Fruit fly (Drosophila melanogaster) whole organism, embryonic: ENCODE data around the gene Ser.

Source experiments
- Ada2b ChIP-seq: fragments of 200-800 bp; sonication (Bioruptor generic); IDR thresholded peaks from 2 replicates; pipeline ENCODE4 v1.3.6; 2022; ENCODE audit warnings: missing biosample characterization, missing genetic modification characterization
- Aef1 ChIP-seq: fragments of 200-800 bp; sonication (Bioruptor generic); IDR thresholded peaks from 3 replicates; pipeline ENCODE4 v1.3.6; 2022; ENCODE audit warnings: missing biosample characterization, missing genetic modification characterization
- BEAF-32 ChIP-seq: fragments of 200-800 bp; sonication (Bioruptor generic); optimal IDR thresholded peaks from 3 replicates; lab custom pipeline; 2017; ENCODE audit warnings: missing biosample characterization, missing genetic modification characterization, mild to moderate bottlenecking, moderate library complexity, missing genetic modification reagents
- CG11093 ChIP-seq: fragments of 200-800 bp; sonication (Bioruptor generic); IDR thresholded peaks from 3 replicates; pipeline ENCODE4 v1.3.6; 2022; ENCODE audit warnings: missing biosample characterization, missing genetic modification characterization
- CG12769 ChIP-seq: fragments of 200-800 bp; sonication (Bioruptor generic); optimal IDR thresholded peaks from 2 replicates; lab custom pipeline; 2019; ENCODE audit warnings: missing biosample characterization, mild to moderate bottlenecking, missing genetic modification characterization, moderate library complexity
- CG1529 ChIP-seq: fragments of 200-800 bp; sonication (Bioruptor generic); optimal IDR thresholded peaks from 3 replicates; lab custom pipeline; 2018; ENCODE audit warnings: missing biosample characterization, missing genetic modification characterization
- CG17328 ChIP-seq: fragments of 200-800 bp; sonication (Bioruptor generic); IDR thresholded peaks from 2 replicates; pipeline ENCODE4 v1.3.6; 2022; ENCODE audit warnings: missing biosample characterization, missing genetic modification characterization
- CG2129 ChIP-seq: fragments of 200-800 bp; sonication (Bioruptor generic); IDR thresholded peaks from 2 replicates; pipeline ENCODE4 v1.3.6; 2022; ENCODE audit warnings: missing biosample characterization, missing genetic modification characterization; ENCODE audit not compliant: partially characterized antibody
- CG2678 ChIP-seq: fragments of 200-800 bp; sonication (Bioruptor generic); optimal IDR thresholded peaks from 3 replicates; lab custom pipeline; 2019; ENCODE audit warnings: missing biosample characterization, mild to moderate bottlenecking, missing genetic modification characterization, moderate library complexity
- CG30431 ChIP-seq: fragments of 200-800 bp; sonication (Bioruptor generic); optimal IDR thresholded peaks from 2 replicates; lab custom pipeline; 2017; ENCODE audit warnings: missing biosample characterization, missing genetic modification characterization
- CG32767 ChIP-seq: fragments of 200-800 bp; sonication (Bioruptor generic); IDR thresholded peaks from 2 replicates; pipeline ENCODE4 v1.3.6; 2022; ENCODE audit warnings: missing biosample characterization, missing genetic modification characterization
- CG3281 ChIP-seq: fragments of 200-800 bp; sonication (Bioruptor generic); optimal IDR thresholded peaks from 3 replicates; lab custom pipeline; 2017; ENCODE audit warnings: missing biosample characterization, mild to moderate bottlenecking, missing genetic modification characterization
- CG34422 ChIP-seq: fragments of 200-800 bp; sonication (Bioruptor generic); IDR thresholded peaks from 3 replicates; pipeline ENCODE4 v1.3.6; 2022; ENCODE audit warnings: missing biosample characterization, missing genetic modification characterization
- CG7271 ChIP-seq: fragments of 200-800 bp; sonication (Bioruptor generic); optimal IDR thresholded peaks from 2 replicates; lab custom pipeline; 2018; ENCODE audit warnings: missing biosample characterization, mild to moderate bottlenecking, missing genetic modification characterization, moderate library complexity
- CG9215 ChIP-seq: fragments of 200-800 bp; sonication (Bioruptor generic); IDR thresholded peaks from 2 replicates; pipeline ENCODE4 v1.3.6; 2022; ENCODE audit warnings: missing biosample characterization, missing genetic modification characterization
- CG9437 ChIP-seq: fragments of 200-800 bp; sonication (Bioruptor generic); optimal IDR thresholded peaks from 2 replicates; lab custom pipeline; 2018; ENCODE audit warnings: missing biosample characterization, mild to moderate bottlenecking, missing genetic modification characterization
- Deaf1 ChIP-seq: fragments of 200-800 bp; optimal IDR thresholded peaks from 3 replicates; lab custom pipeline; 2019; ENCODE audit warnings: missing biosample characterization, mild to moderate bottlenecking, missing genetic modification characterization, moderate library complexity
- Dll ChIP-seq: fragments of 200-800 bp; sonication (Bioruptor generic); IDR thresholded peaks from 4 replicates; pipeline ENCODE4 v1.3.6; 2022; ENCODE audit warnings: missing biosample characterization, missing genetic modification characterization; ENCODE audit not compliant: partially characterized antibody
- Dref ChIP-seq: fragments of 200-800 bp; sonication (Bioruptor generic); IDR thresholded peaks from 2 replicates; pipeline ENCODE4 v1.3.6; 2022; ENCODE audit warnings: missing biosample characterization, missing genetic modification characterization
- E2f1 ChIP-seq: fragments of 200-800 bp; sonication (Bioruptor generic); IDR thresholded peaks from 2 replicates; pipeline ENCODE4 v1.3.6; 2022; ENCODE audit warnings: missing biosample characterization, missing genetic modification characterization
- HLHmδ ChIP-seq: fragments of 200-800 bp; sonication (Bioruptor generic); optimal IDR thresholded peaks from 2 replicates; lab custom pipeline; 2018; ENCODE audit warnings: missing biosample characterization, mild to moderate bottlenecking, missing genetic modification characterization, moderate library complexity
- Lim3 ChIP-seq: fragments of 200-800 bp; sonication (Bioruptor generic); IDR thresholded peaks from 2 replicates; pipeline ENCODE4 v1.3.6; 2022; ENCODE audit warnings: missing biosample characterization, missing genetic modification characterization
- MESR4 ChIP-seq: fragments of 200-800 bp; sonication (Bioruptor generic); optimal IDR thresholded peaks from 2 replicates; lab custom pipeline; 2018; ENCODE audit warnings: missing biosample characterization, mild to moderate bottlenecking, missing genetic modification characterization, moderate library complexity
- Mad ChIP-seq: fragments of 200-800 bp; sonication (Bioruptor generic); optimal IDR thresholded peaks from 2 replicates; lab custom pipeline; 2016; ENCODE audit warnings: missing biosample characterization, missing genetic modification characterization
- Max ChIP-seq: fragments of 200-800 bp; sonication (Bioruptor generic); optimal IDR thresholded peaks from 2 replicates; lab custom pipeline; 2016; ENCODE audit warnings: missing biosample characterization, mild to moderate bottlenecking, missing genetic modification characterization
- Myb ChIP-seq: fragments of 200-800 bp; sonication (Bioruptor generic); optimal IDR thresholded peaks from 2 replicates; lab custom pipeline; 2016; ENCODE audit warnings: missing biosample characterization, missing genetic modification characterization
- Spps ChIP-seq: fragments of 200-800 bp; sonication (Bioruptor generic); optimal IDR thresholded peaks from 2 replicates; lab custom pipeline; 2018; ENCODE audit warnings: missing biosample characterization, mild to moderate bottlenecking, missing genetic modification characterization
- Trl ChIP-seq, 3 experiments: fragments of >200 bp in 2 of 3; fragments of 200-800 bp in 1 of 3; sonication (Bioruptor generic) in 1 of 3; optimal IDR thresholded peaks; 2 replicates in 1 of 3; 3 replicates in 2 of 3; lab custom pipeline; 2016 to 2017; ENCODE audit warnings: missing biosample characterization in 1 of 3, missing genetic modification characterization in 1 of 3
- Vsx1 ChIP-seq: fragments of 200-800 bp; sonication (Bioruptor generic); optimal IDR thresholded peaks from 2 replicates; lab custom pipeline; 2017; ENCODE audit warnings: missing biosample characterization, mild to moderate bottlenecking, missing genetic modification characterization, missing genetic modification reagents
- aop ChIP-seq: fragments of 200-800 bp; sonication (Bioruptor generic); IDR thresholded peaks from 2 replicates; pipeline ENCODE4 v1.3.6; 2022; ENCODE audit warnings: missing biosample characterization, missing genetic modification characterization
- ara ChIP-seq: fragments of 200-800 bp; sonication (Bioruptor generic); IDR thresholded peaks from 2 replicates; pipeline ENCODE4 v1.3.6; 2022; ENCODE audit warnings: missing biosample characterization, missing genetic modification characterization
- dysf ChIP-seq: fragments of 200-800 bp; sonication (Bioruptor generic); IDR thresholded peaks from 3 replicates; pipeline ENCODE4 v1.3.6; 2022; ENCODE audit warnings: missing biosample characterization, missing genetic modification characterization
- ems ChIP-seq: fragments of 200-800 bp; sonication (Bioruptor generic); optimal IDR thresholded peaks from 3 replicates; lab custom pipeline; 2016; ENCODE audit warnings: missing biosample characterization, missing genetic modification characterization
- fru ChIP-seq: fragments of >200 bp; optimal IDR thresholded peaks from 2 replicates; lab custom pipeline; 2017
- grau ChIP-seq: fragments of 200-800 bp; optimal IDR thresholded peaks from 3 replicates; lab custom pipeline; 2019; ENCODE audit warnings: missing biosample characterization, mild to moderate bottlenecking, missing genetic modification characterization, moderate library complexity
- hb ChIP-seq: fragments of 200-800 bp; sonication (Bioruptor generic); IDR thresholded peaks from 3 replicates; pipeline ENCODE4 v1.3.6; 2022; ENCODE audit warnings: missing biosample characterization, missing genetic modification characterization; ENCODE audit not compliant: partially characterized antibody
- jing ChIP-seq: fragments of 200-800 bp; sonication (Bioruptor generic); optimal IDR thresholded peaks from 2 replicates; lab custom pipeline; 2018; ENCODE audit warnings: missing biosample characterization, mild to moderate bottlenecking, missing genetic modification characterization
- lab ChIP-seq: fragments of 200-800 bp; sonication (Bioruptor generic); optimal IDR thresholded peaks from 3 replicates; lab custom pipeline; 2017; ENCODE audit warnings: missing biosample characterization, missing genetic modification characterization, mild to moderate bottlenecking, moderate library complexity, missing genetic modification reagents
- mam ChIP-seq: fragments of 200-800 bp; sonication (Bioruptor generic); optimal IDR thresholded peaks from 3 replicates; lab custom pipeline; 2016; ENCODE audit warnings: missing biosample characterization, missing genetic modification characterization
- nerfin-2 ChIP-seq: fragments of 200-800 bp; sonication (Bioruptor generic); IDR thresholded peaks from 2 replicates; pipeline ENCODE4 v1.3.6; 2022; ENCODE audit warnings: missing biosample characterization, missing genetic modification characterization; ENCODE audit not compliant: partially characterized antibody
- pan ChIP-seq, 4 experiments: fragments of >200 bp in 3 of 4; fragments of 200-800 bp in 1 of 4; sonication (Bioruptor generic) in 1 of 4; optimal IDR thresholded peaks in 3 of 4; IDR thresholded peaks in 1 of 4; 2 replicates each; pipeline versions ENCODE4 v1.3.6 to Lab custom; 2017 to 2022; ENCODE audit warnings: missing biosample characterization in 2 of 4, missing genetic modification characterization in 2 of 4, mixed read lengths in 1 of 4
- pzg ChIP-seq: fragments of 200-800 bp; sonication (Bioruptor generic); optimal IDR thresholded peaks from 3 replicates; lab custom pipeline; 2018; ENCODE audit warnings: missing biosample characterization, mild to moderate bottlenecking, missing genetic modification characterization, moderate library complexity
- schlank ChIP-seq: fragments of 200-800 bp; sonication (Bioruptor generic); optimal IDR thresholded peaks from 2 replicates; lab custom pipeline; 2018; ENCODE audit warnings: missing biosample characterization, mild to moderate bottlenecking, missing genetic modification characterization
- sim ChIP-seq: fragments of 200-800 bp; sonication (Bioruptor generic); IDR thresholded peaks from 2 replicates; pipeline ENCODE4 v1.3.6; 2022; ENCODE audit warnings: missing biosample characterization, missing genetic modification characterization
- sisA ChIP-seq: fragments of 200-800 bp; sonication (Bioruptor generic); IDR thresholded peaks from 2 replicates; pipeline ENCODE4 v1.3.6; 2022; ENCODE audit warnings: missing biosample characterization, missing genetic modification characterization
- slou ChIP-seq: fragments of 200-800 bp; sonication (Bioruptor generic); optimal IDR thresholded peaks from 3 replicates; lab custom pipeline; 2016; ENCODE audit warnings: missing biosample characterization, missing genetic modification characterization
- sna ChIP-seq: fragments of 200-800 bp; sonication (Bioruptor generic); IDR thresholded peaks from 2 replicates; pipeline ENCODE4 v1.3.6; 2022; ENCODE audit warnings: missing biosample characterization, missing genetic modification characterization; ENCODE audit not compliant: partially characterized antibody
- sob ChIP-seq: fragments of 200-800 bp; sonication (Bioruptor generic); IDR thresholded peaks from 2 replicates; pipeline ENCODE4 v1.3.6; 2022; ENCODE audit warnings: missing biosample characterization, missing genetic modification characterization
- ttk ChIP-seq: fragments of 200-800 bp; sonication (Bioruptor generic); IDR thresholded peaks from 2 replicates; pipeline ENCODE4 v2.1.2; 2022; ENCODE audit warnings: missing biosample characterization, missing genetic modification characterization
- yki ChIP-seq: fragments of >200 bp; optimal IDR thresholded peaks from 3 replicates; lab custom pipeline; 2018

Gene Ser

dm6 chr3R:27208724-27209343, 14.8 kb upstream of the Ser start (continued):
- no peak for TF ChIP-seq sna
- TF ChIP-seq CG3281 (GFP tag; lab: Kevin White, UChicago): no peak
- TF ChIP-seq hb: no peak
- peak; percentile 33 for TF ChIP-seq schlank (tag; lab: Kevin White, UChicago)
- no peak for TF ChIP-seq CG9215 (GFP tag; lab: Robert Waterston, UW)
- TF ChIP-seq Trl (optimal IDR thresholded peaks at IDR 0.05; lab: Kevin White, UChicago): no peak
- peak; percentile 58 for TF ChIP-seq Trl (GFP tag; optimal IDR thresholded peaks at IDR 0.05; lab: Kevin White, UChicago)
- no peak for TF ChIP-seq CG9437 (GFP tag; lab: Kevin White, UChicago)
- no peak for TF ChIP-seq pzg (GFP tag; lab: Kevin White, UChicago)
- no peak for TF ChIP-seq ttk (GFP tag; lab: Robert Waterston, UW)
- no peak for TF ChIP-seq CG32767 (GFP tag; lab: Robert Waterston, UW)
- no peak for TF ChIP-seq yki
- no peak for TF ChIP-seq mam
- TF ChIP-seq Dll (GFP tag; lab: Robert Waterston, UW): no peak
- no peak for TF ChIP-seq CG2129
- no peak for TF ChIP-seq CG11093 (GFP tag; lab: Robert Waterston, UW)
- peak; percentile 5 for TF ChIP-seq Spps (tag; lab: Kevin White, UChicago)
- no peak for TF ChIP-seq ems (GFP tag; lab: Kevin White, UChicago)
- no peak for TF ChIP-seq Aef1 (GFP tag; lab: Robert Waterston, UW)
- no peak for TF ChIP-seq aop (GFP tag; lab: Robert Waterston, UW)
- peak; percentile 23 for TF ChIP-seq HLHmδ (GFP tag; lab: Kevin White, UChicago)
- TF ChIP-seq E2f1: no peak
- peak; percentile 69 for TF ChIP-seq ara (GFP tag; lab: Robert Waterston, UW)
- no peak for TF ChIP-seq sisA (GFP tag; lab: Robert Waterston, UW)
- TF ChIP-seq sob: peak; percentile 49; the same call in 1 of the 2 replicates
- peak; percentile 76 for TF ChIP-seq CG7271 (tag; lab: Kevin White, UChicago)
- no peak for TF ChIP-seq grau (tag; lab: Kevin White, UChicago)
- TF ChIP-seq sim (GFP tag; lab: Robert Waterston, UW): peak; percentile 63; the same call in 1 of the 2 replicates
- TF ChIP-seq CG1529: peak; percentile 5
- no peak for TF ChIP-seq Deaf1
- peak; percentile 56 for TF ChIP-seq lab (GFP tag; lab: Kevin White, UChicago)
- no peak for TF ChIP-seq Max
- no peak for TF ChIP-seq jing (GFP tag; lab: Kevin White, UChicago)
- TF ChIP-seq Ada2b (GFP tag; lab: Robert Waterston, UW): peak; percentile 25; the same call in 1 of the 2 replicates
- TF ChIP-seq CG17328 (GFP tag; lab: Robert Waterston, UW): peak; percentile 47; the same call in 1 of the 2 replicates
- TF ChIP-seq CG12769: no peak
- TF ChIP-seq MESR4 (GFP tag; lab: Kevin White, UChicago): no peak
- TF ChIP-seq nerfin-2 (GFP tag; lab: Robert Waterston, UW): no peak
- no peak for TF ChIP-seq CG34422
- TF ChIP-seq CG2678: peak; percentile 68
- TF ChIP-seq Lim3 (GFP tag; lab: Robert Waterston, UW): no peak
- peak; percentile 6; the same call in 1 of the 3 replicates for TF ChIP-seq dysf (GFP tag; lab: Robert Waterston, UW)
- TF ChIP-seq Dref: no peak
- TF ChIP-seq BEAF-32 (GFP tag; lab: Kevin White, UChicago): no peak
- TF ChIP-seq slou (GFP tag; lab: Kevin White, UChicago): no peak
- no peak for TF ChIP-seq fru (lab: Kevin White, UChicago)
- TF ChIP-seq pan (optimal IDR thresholded peaks at IDR 0.05; lab: Kevin White, UChicago): no peak
- TF ChIP-seq pan (GFP tag; optimal IDR thresholded peaks at IDR 0.05 in 1 of 2, IDR thresholded peaks at IDR 0.05 in 1 of 2): peak in 1 of 2 experiments; percentile 60
- no peak for TF ChIP-seq CG30431 (GFP tag; lab: Kevin White, UChicago)
- no peak for TF ChIP-seq Mad (GFP tag; lab: Kevin White, UChicago)
- no peak for TF ChIP-seq Myb (GFP tag; lab: Kevin White, UChicago)
- peak; percentile 54 for TF ChIP-seq Vsx1 (GFP tag; lab: Kevin White, UChicago)
